Worm (Caenorhabditis elegans): ENCODE data around the gene srh-52.

srh-52 gene

DNA sequence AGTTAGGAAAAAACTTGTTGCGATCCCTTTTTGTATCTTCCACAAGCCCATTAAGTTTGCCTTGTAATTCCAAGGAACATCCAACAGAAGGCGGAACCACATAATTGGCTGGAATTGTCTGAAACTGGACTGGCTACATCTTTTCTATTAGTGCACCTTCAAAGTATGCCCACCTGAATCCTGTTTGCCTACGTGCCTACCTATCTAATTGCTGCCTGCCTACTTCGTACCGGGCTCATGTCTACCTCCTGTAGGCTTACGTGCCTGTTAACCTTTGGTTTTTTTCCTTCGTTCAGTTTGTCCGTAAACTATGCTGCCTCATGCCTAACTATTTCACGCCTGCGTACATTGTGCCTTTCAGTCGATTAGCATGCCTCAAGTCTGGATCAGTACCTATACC, 38.7 kb downstream of the srh-52 start, which contains the start of gene wrt-7:
wrt-7 (minus strand) TSS at position 101 of the 400 bp plus-strand sequence.
- TF ChIP-seq pax-3 (tag; optimal IDR thresholded peaks at IDR 0.05) (peak; percentile 21), nhr-84 (tag; optimal IDR thresholded peaks at IDR 0.05) (no peak), nhr-19 (GFP tag; conservative IDR thresholded peaks at IDR 0.05) (no peak)

DNA sequence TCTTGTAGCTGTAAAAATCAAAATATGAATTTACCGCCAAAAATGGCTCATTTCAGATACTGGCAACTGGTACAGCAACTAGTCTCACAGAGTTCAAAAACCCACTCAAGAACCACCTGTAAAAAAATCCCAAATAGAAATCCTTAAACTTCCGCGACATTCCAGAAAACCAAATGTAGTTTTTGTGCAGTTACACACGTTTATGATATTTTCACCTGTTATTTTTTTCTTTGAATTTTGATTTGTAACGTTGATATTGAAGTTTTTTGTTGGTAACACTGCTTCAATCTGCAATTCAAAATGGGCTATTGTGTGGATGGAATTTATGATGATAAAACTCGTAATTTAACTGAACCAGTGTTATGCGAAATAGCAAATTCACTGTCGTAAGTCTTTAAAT, 43.3 kb downstream of the srh-52 start, which contains the start of gene srw-113:
srw-113 (plus strand) TSS at position 301 of the 400 bp plus-strand sequence.
- no peak for TF ChIP-seq tlp-1 (tag; optimal IDR thresholded peaks at IDR 0.05)
- TF ChIP-seq F16B12.6 (tag; optimal IDR thresholded peaks at IDR 0.05): no peak
- TF ChIP-seq isw-1 (GFP tag; IDR thresholded peaks at IDR 0.05): no peak
- no peak for TF ChIP-seq mdl-1 (tag; optimal IDR thresholded peaks at IDR 0.05)
- no peak for TF ChIP-seq nhr-20 (tag; optimal IDR thresholded peaks at IDR 0.05)
- no peak for TF ChIP-seq efl-1 (optimal IDR thresholded peaks at IDR 0.05)
- TF ChIP-seq efl-1 (GFP tag; optimal IDR thresholded peaks at IDR 0.05 in 1 of 2): peak in 1 of 2 experiments; percentile 13

DNA sequence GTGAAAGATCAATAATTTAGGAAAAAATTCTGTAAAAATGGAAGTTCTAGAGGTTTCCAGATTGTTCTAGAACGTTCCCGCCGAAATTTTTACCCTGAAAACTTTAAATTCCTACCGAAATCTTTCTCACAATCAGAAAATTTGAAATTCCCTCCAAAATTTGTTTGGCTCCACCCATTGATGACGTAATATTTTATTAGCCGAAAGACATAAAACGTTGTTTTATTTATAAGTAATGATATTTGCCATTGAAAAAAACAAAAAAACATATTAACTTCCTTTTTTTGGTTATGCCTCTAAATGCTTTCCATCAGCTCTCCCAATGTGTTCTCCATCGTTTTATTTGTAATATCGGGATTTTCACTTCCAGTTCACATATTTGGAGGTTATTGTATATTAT, 45.8 kb downstream of the srh-52 start, which contains the start of gene srh-295:
srh-295 (plus strand) TSS at position 301 of the 400 bp plus-strand sequence.
- TF ChIP-seq nhr-77 (tag; optimal IDR thresholded peaks at IDR 0.05) (no peak), unc-30 (tag; optimal IDR thresholded peaks at IDR 0.05) (no peak), unc-86 (tag; optimal IDR thresholded peaks at IDR 0.05) (no peak), egl-27 (tag; optimal IDR thresholded peaks at IDR 0.05) (no peak)

DNA sequence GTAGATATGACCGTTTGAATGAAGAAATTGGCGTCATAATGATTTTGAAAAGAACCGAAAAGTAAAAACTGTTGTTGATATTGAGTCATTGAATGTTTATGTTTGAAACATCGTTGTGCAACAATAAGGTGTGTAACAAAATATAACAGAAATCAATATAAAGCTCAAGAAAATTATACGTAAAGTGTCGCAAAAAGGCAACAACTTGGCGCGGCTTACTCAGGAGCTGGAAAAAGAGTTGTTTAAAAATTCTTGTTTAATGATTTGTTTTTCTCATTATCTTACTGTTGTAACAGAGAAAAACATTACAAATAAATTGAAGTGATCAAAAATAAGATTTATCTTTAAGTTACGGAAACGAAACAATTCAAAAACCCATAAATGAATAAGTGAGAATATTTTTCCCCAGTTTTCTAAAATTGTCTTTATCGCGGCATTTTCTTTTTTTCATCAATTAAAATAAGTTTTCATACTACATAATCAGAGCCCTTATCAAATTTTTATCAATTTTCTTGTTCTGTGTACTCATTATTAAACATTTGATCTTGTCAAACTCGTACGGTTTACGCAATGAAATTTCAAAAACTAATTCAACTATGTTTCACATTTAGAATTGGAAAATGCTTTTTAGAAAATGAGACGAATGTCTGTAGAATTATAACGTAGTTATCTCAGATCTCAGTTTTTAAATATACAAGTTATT, 48.2 kb downstream of the srh-52 start, which contains the start of gene ZK1037.6:
ZK1037.6 (minus strand) TSS at position 51 of the 703 bp plus-strand sequence.
- TF ChIP-seq elt-2 (tag; optimal IDR thresholded peaks at IDR 0.05) (peak; percentile 90), jun-1 (tag; optimal IDR thresholded peaks at IDR 0.05) (peak; percentile 27), swsn-7 (tag; optimal IDR thresholded peaks at IDR 0.05) (no peak)

Data from whole organism, L1 larva.